Fruit fly (Drosophila melanogaster): Measurements from ENCODE around the gene Polr2C.
A peak's percentile ranks its signal among the peaks of the same experiment; 100 is the strongest.

The Polr2C gene

dm6 chr2L:13813604-13814178 lies 19.4 kb upstream of the Polr2C start, which contains the start of gene Sos (continued):
- no peak for TF ChIP-seq CG15011 (GFP tag; optimal IDR thresholded peaks at IDR 0.05)
- TF ChIP-seq Side (GFP tag; optimal IDR thresholded peaks at IDR 0.05) = no peak
- TF ChIP-seq Blimp-1 (GFP tag; optimal IDR thresholded peaks at IDR 0.05) = no peak
- no peak for TF ChIP-seq tgo (GFP tag; IDR thresholded peaks at IDR 0.05)
- TF ChIP-seq zf30C (GFP tag; optimal IDR thresholded peaks at IDR 0.05) = no peak
- TF ChIP-seq CG32767 (GFP tag; IDR thresholded peaks at IDR 0.05) = 0 out of 2 replicates have a peak, but pooled peaks have one; percentile 14
- no peak for TF ChIP-seq CG33557 (GFP tag; optimal IDR thresholded peaks at IDR 0.05)
- peak; percentile 92 for TF ChIP-seq E2f2 (GFP tag; IDR thresholded peaks at IDR 0.05)
- peak; percentile 22; the same call in 1 of the 3 replicates for TF ChIP-seq knrl (GFP tag; IDR thresholded peaks at IDR 0.05; ENCODE audit: partially characterized antibody)
- no peak for TF ChIP-seq prd (optimal IDR thresholded peaks at IDR 0.05)
- TF ChIP-seq prd (GFP tag; IDR thresholded peaks at IDR 0.05) = no peak
- TF ChIP-seq ewg (GFP tag; optimal IDR thresholded peaks at IDR 0.05) = no peak
- no peak for TF ChIP-seq ro (GFP tag; IDR thresholded peaks at IDR 0.05)
- no peak for TF ChIP-seq Antp (GFP tag; optimal IDR thresholded peaks at IDR 0.05)
- no peak for TF ChIP-seq Mes4 (GFP tag; optimal IDR thresholded peaks at IDR 0.05)
- TF ChIP-seq CG1832 (GFP tag; optimal IDR thresholded peaks at IDR 0.05) = no peak
- TF ChIP-seq CrebB (tag; optimal IDR thresholded peaks at IDR 0.05) = no peak
- TF ChIP-seq Oli (tag; optimal IDR thresholded peaks at IDR 0.05) = no peak
- no peak for TF ChIP-seq chn (GFP tag; optimal IDR thresholded peaks at IDR 0.05)
- TF ChIP-seq Hr78 (GFP tag; optimal IDR thresholded peaks at IDR 0.05) = no peak
- peak; percentile 53 for TF ChIP-seq CG17912 (GFP tag; optimal IDR thresholded peaks at IDR 0.05)
- no peak for TF ChIP-seq CG14860 (GFP tag; IDR thresholded peaks at IDR 0.05; ENCODE audit: partially characterized antibody)
- TF ChIP-seq CG17829 (tag; optimal IDR thresholded peaks at IDR 0.05) = peak; percentile 47
- no peak for TF ChIP-seq sens (GFP tag)
- TF ChIP-seq CG14050 (GFP tag; IDR thresholded peaks at IDR 0.05) = no peak
- no peak for TF ChIP-seq CG8388 (GFP tag; optimal IDR thresholded peaks at IDR 0.05)
- no peak for TF ChIP-seq odd (GFP tag; optimal IDR thresholded peaks at IDR 0.05)
- TF ChIP-seq ato (GFP tag; IDR thresholded peaks at IDR 0.05; ENCODE audit: partially characterized antibody) = no peak
- peak; percentile 86 for TF ChIP-seq Lhr (GFP tag; optimal IDR thresholded peaks at IDR 0.05)
- TF ChIP-seq CG2875 (GFP tag; optimal IDR thresholded peaks at IDR 0.05) = no peak
- TF ChIP-seq Fer1 (GFP tag; optimal IDR thresholded peaks at IDR 0.05) = no peak
- TF ChIP-seq CG11560 (tag; IDR thresholded peaks at IDR 0.05) = peak; percentile 76; the same call in 2 of the 3 replicates
- no peak for TF ChIP-seq sim (GFP tag; IDR thresholded peaks at IDR 0.05)
- TF ChIP-seq CG4617 (GFP tag; optimal IDR thresholded peaks at IDR 0.05; ENCODE audit: borderline replicate concordance) = peak; percentile 82
- no peak for TF ChIP-seq Optix (GFP tag; IDR thresholded peaks at IDR 0.05)
- no peak for TF ChIP-seq mirr (GFP tag; optimal IDR thresholded peaks at IDR 0.05)
- no peak for TF ChIP-seq NfI (GFP tag; optimal IDR thresholded peaks at IDR 0.05)
- TF ChIP-seq Dref (GFP tag; IDR thresholded peaks at IDR 0.05) = peak; percentile 54
- TF ChIP-seq Sox100B (GFP tag; optimal IDR thresholded peaks at IDR 0.05) = no peak
- no peak for TF ChIP-seq bsh (GFP tag; optimal IDR thresholded peaks at IDR 0.05)
- no peak for TF ChIP-seq CG9932 (GFP tag; IDR thresholded peaks at IDR 0.05)
- no peak for TF ChIP-seq wdn (GFP tag; IDR thresholded peaks at IDR 0.05)
- no peak for TF ChIP-seq lilli (GFP tag; optimal IDR thresholded peaks at IDR 0.05)
- no peak for TF ChIP-seq CG12104 (GFP tag; optimal IDR thresholded peaks at IDR 0.05)
- no peak for TF ChIP-seq ranshi (GFP tag; IDR thresholded peaks at IDR 0.05)
- no peak for TF ChIP-seq CG43689 (GFP tag; IDR thresholded peaks at IDR 0.05)
- TF ChIP-seq gem (tag; optimal IDR thresholded peaks at IDR 0.05) = no peak
- TF ChIP-seq HLH54F (GFP tag; optimal IDR thresholded peaks at IDR 0.05) = no peak
- TF ChIP-seq Nf-YA (GFP tag; IDR thresholded peaks at IDR 0.05) = no peak
- TF ChIP-seq Kr (GFP tag; optimal IDR thresholded peaks at IDR 0.05) = no peak
- TF ChIP-seq HmgD (GFP tag; optimal IDR thresholded peaks at IDR 0.05) = no peak

All from whole organism, embryonic.